Worm (Caenorhabditis elegans): Measurements from ENCODE around the gene Y71H2B.5.

- no peak for TF ChIP-seq pha-4 (tag; optimal IDR thresholded peaks at IDR 0.05)
- TF ChIP-seq fkh-10 (GFP tag; optimal IDR thresholded peaks at IDR 0.05), result no peak
- no peak for TF ChIP-seq ceh-82 (tag; optimal IDR thresholded peaks at IDR 0.05)
- no peak for TF ChIP-seq egl-27 (tag; optimal IDR thresholded peaks at IDR 0.05)
- TF ChIP-seq unc-62 (GFP tag; optimal IDR thresholded peaks at IDR 0.05), result no peak
- TF ChIP-seq elt-2 (tag; optimal IDR thresholded peaks at IDR 0.05), result no peak
- TF ChIP-seq nhr-28 (tag; optimal IDR thresholded peaks at IDR 0.05), result no peak
- no peak for TF ChIP-seq mdl-1 (tag; optimal IDR thresholded peaks at IDR 0.05)
- TF ChIP-seq R02D3.7 (tag; optimal IDR thresholded peaks at IDR 0.05), result no peak
- no peak for TF ChIP-seq nhr-25 (tag; optimal IDR thresholded peaks at IDR 0.05)
- no peak for TF ChIP-seq ama-1 (optimal IDR thresholded peaks at IDR 0.05)
Measured at ce11 chrIII:2657783-2658182, 50.0 kb downstream of the Y71H2B.5 start, which contains the start of gene let-805.

All from whole organism, L3 larva.